Worm (Caenorhabditis elegans) whole organism, mixed stage, embryonic: ENCODE measurements around the gene ZK470.1.
"Not testable (repeated sequence)": the region's sequence is repeated elsewhere in the genome, so short reads cannot be mapped to it uniquely, and the experiment has no call there.

ENCODE experiments used
- M03D4.4 ChIP-seq: sonication (generic microtip); optimal IDR thresholded peaks from 2 replicates; lab custom pipeline; 2017; ENCODE audit warnings: mild to moderate bottlenecking, missing genetic modification characterization, missing compliant biosample characterization
- blmp-1 ChIP-seq: fragments of 150-350 bp; optimal IDR thresholded peaks from 2 replicates; lab custom pipeline; 2014; ENCODE audit warnings: missing biosample characterization, missing genetic modification characterization
- ceh-43 ChIP-seq: fragments of 200-800 bp; sonication (Bioruptor generic); optimal IDR thresholded peaks from 2 replicates; lab custom pipeline; 2018; ENCODE audit warnings: mild to moderate bottlenecking, missing genetic modification characterization, moderate library complexity, missing compliant biosample characterization
- ceh-83 ChIP-seq: fragments of 200-800 bp; sonication (Bioruptor generic); optimal IDR thresholded peaks from 2 replicates; lab custom pipeline; 2018; ENCODE audit warnings: mild to moderate bottlenecking, missing genetic modification characterization, missing compliant biosample characterization
- ces-1 ChIP-seq: fragments of 150-350 bp; optimal IDR thresholded peaks from 2 replicates; lab custom pipeline; 2014; ENCODE audit warnings: missing biosample characterization, missing genetic modification reagents, missing genetic modification characterization
- cnd-1 ChIP-seq: fragments of 200-800 bp; sonication (Bioruptor generic); optimal IDR thresholded peaks from 2 replicates; lab custom pipeline; 2018; ENCODE audit warnings: mild to moderate bottlenecking, missing genetic modification characterization, missing compliant biosample characterization
- elt-1 ChIP-seq: sonication (generic microtip); optimal IDR thresholded peaks from 2 replicates; lab custom pipeline; 2017; ENCODE audit warnings: missing genetic modification characterization, mild to moderate bottlenecking, missing compliant biosample characterization, antibody characterized with exemption, moderate library complexity, borderline replicate concordance; ENCODE audit not compliant: insufficient read depth
- elt-3 ChIP-seq: fragments of 150-350 bp; optimal IDR thresholded peaks from 2 replicates; lab custom pipeline; 2014; ENCODE audit warnings: missing biosample characterization, missing genetic modification characterization
- flh-1 ChIP-seq: fragments of 200-800 bp; sonication (Bioruptor generic); optimal IDR thresholded peaks from 2 replicates; lab custom pipeline; 2018; ENCODE audit warnings: mild to moderate bottlenecking, missing genetic modification characterization, moderate library complexity, missing compliant biosample characterization
- ham-2 ChIP-seq: fragments of 200-800 bp; sonication (Bioruptor generic); optimal IDR thresholded peaks from 2 replicates; lab custom pipeline; 2018; ENCODE audit warnings: mild to moderate bottlenecking, missing genetic modification characterization, missing compliant biosample characterization
- lin-13 ChIP-seq: fragments of 150-350 bp; optimal IDR thresholded peaks from 2 replicates; lab custom pipeline; 2014; ENCODE audit warnings: missing biosample characterization, missing genetic modification characterization
- lin-32 ChIP-seq: fragments of 200-800 bp; sonication (Bioruptor generic); optimal IDR thresholded peaks from 2 replicates; lab custom pipeline; 2018; ENCODE audit warnings: mild to moderate bottlenecking, missing genetic modification characterization, missing compliant biosample characterization
- lsy-2 ChIP-seq: fragments of 150-350 bp; optimal IDR thresholded peaks from 2 replicates; lab custom pipeline; 2014; ENCODE audit warnings: missing biosample characterization, missing genetic modification characterization
- mab-5 ChIP-seq: fragments of 150-350 bp; optimal IDR thresholded peaks from 2 replicates; lab custom pipeline; 2014; ENCODE audit warnings: missing biosample characterization, missing genetic modification characterization
- mep-1 ChIP-seq: fragments of 150-350 bp; optimal IDR thresholded peaks from 2 replicates; lab custom pipeline; 2017; ENCODE audit warnings: missing biosample characterization, missing genetic modification reagents, missing genetic modification characterization, inconsistent platforms
- mls-2 ChIP-seq: sonication (generic microtip); optimal IDR thresholded peaks from 2 replicates; lab custom pipeline; 2016; ENCODE audit warnings: mild to moderate bottlenecking, missing genetic modification characterization, moderate library complexity, missing compliant biosample characterization
- nhr-12 ChIP-seq: fragments of 150-350 bp; optimal IDR thresholded peaks from 2 replicates; lab custom pipeline; 2014; ENCODE audit warnings: missing biosample characterization, missing genetic modification characterization
- nhr-2 ChIP-seq: fragments of 150-350 bp; optimal IDR thresholded peaks from 2 replicates; lab custom pipeline; 2014; ENCODE audit warnings: missing biosample characterization, missing genetic modification characterization
- nhr-237 ChIP-seq: fragments of 150-350 bp; optimal IDR thresholded peaks from 2 replicates; lab custom pipeline; 2014; ENCODE audit warnings: missing biosample characterization, missing genetic modification characterization
- nhr-76 ChIP-seq: sonication (generic microtip); optimal IDR thresholded peaks from 2 replicates; lab custom pipeline; 2017; ENCODE audit warnings: missing biosample characterization, missing genetic modification characterization
- pha-4 ChIP-seq: fragments of 150-350 bp; optimal IDR thresholded peaks from 2 replicates; lab custom pipeline; 2018; ENCODE audit warnings: missing biosample characterization, missing genetic modification reagents, missing genetic modification characterization
- sem-2 ChIP-seq: fragments of 200-800 bp; sonication (Bioruptor generic); optimal IDR thresholded peaks from 2 replicates; lab custom pipeline; 2018; ENCODE audit warnings: mild to moderate bottlenecking, missing genetic modification characterization, missing compliant biosample characterization
- snpc-4 ChIP-seq: fragments of 150-350 bp; optimal IDR thresholded peaks from 2 replicates; lab custom pipeline; 2014; ENCODE audit warnings: missing biosample characterization, missing genetic modification characterization
- sptf-1 ChIP-seq: sonication (generic microtip); optimal IDR thresholded peaks from 2 replicates; lab custom pipeline; 2017; ENCODE audit warnings: mild to moderate bottlenecking, missing genetic modification characterization, moderate library complexity, missing compliant biosample characterization
- tbx-8 ChIP-seq: fragments of 200-800 bp; sonication (Bioruptor generic); optimal IDR thresholded peaks from 2 replicates; lab custom pipeline; 2018; ENCODE audit warnings: mild to moderate bottlenecking, missing genetic modification characterization, moderate library complexity, missing compliant biosample characterization
- unc-120 ChIP-seq: sonication (generic microtip); optimal IDR thresholded peaks from 2 replicates; lab custom pipeline; 2017; ENCODE audit warnings: missing genetic modification characterization, missing compliant biosample characterization; ENCODE audit not compliant: poor library complexity, severe bottlenecking
- unc-39 ChIP-seq: fragments of 150-350 bp; optimal IDR thresholded peaks from 2 replicates; lab custom pipeline; 2014; ENCODE audit warnings: missing biosample characterization, missing genetic modification characterization
- unc-62 ChIP-seq: fragments of 150-350 bp; optimal IDR thresholded peaks from 2 replicates; lab custom pipeline; 2014; ENCODE audit warnings: missing biosample characterization, missing genetic modification reagents, missing genetic modification characterization
- zip-8 ChIP-seq: fragments of 150-350 bp; optimal IDR thresholded peaks from 2 replicates; lab custom pipeline; 2014; ENCODE audit warnings: missing biosample characterization, missing genetic modification characterization

The ZK470.1 gene

ce11 chrX:4192235-4192634, 28.7 kb downstream of the ZK470.1 start:
- TF ChIP-seq tbx-8 (no peak), sptf-1 (tag; lab: Kevin White, UChicago) (no peak), elt-3 (no peak), lin-32 (no peak), sem-2 (GFP tag; lab: Kevin White, UChicago) (no peak), zip-8 (no peak)

ce11 chrX:4193080-4193479, 29.6 kb downstream of the ZK470.1 start:
- TF ChIP-seq M03D4.4 (tag; lab: Kevin White, UChicago) (no peak), nhr-237 (no peak), flh-1 (GFP tag; lab: Kevin White, UChicago) (no peak), snpc-4 (tag; lab: Kevin White, UChicago) (no peak), cnd-1 (no peak), zip-8 (no peak), blmp-1 (tag; lab: Kevin White, UChicago) (no peak), ceh-43 (GFP tag; lab: Kevin White, UChicago) (no peak)

- no peak for TF ChIP-seq lsy-2 (tag; lab: Kevin White, UChicago)
- no peak for TF ChIP-seq tbx-8
- TF ChIP-seq mls-2 (tag; lab: Kevin White, UChicago): no peak
- TF ChIP-seq mab-5 (tag; lab: Kevin White, UChicago): no peak
- TF ChIP-seq pha-4 (tag; lab: Kevin White, UChicago): no peak
- no peak for TF ChIP-seq nhr-12 (tag; lab: Kevin White, UChicago)
- no peak for TF ChIP-seq lin-13 (tag; lab: Kevin White, UChicago)
- TF ChIP-seq sptf-1 (tag; lab: Kevin White, UChicago): no peak
- no peak for TF ChIP-seq elt-1 (tag; lab: Kevin White, UChicago)
- TF ChIP-seq unc-62: no peak
- TF ChIP-seq unc-39 (tag; lab: Kevin White, UChicago): no peak
- TF ChIP-seq unc-120 (tag; lab: Kevin White, UChicago): no peak
- no peak for TF ChIP-seq nhr-237
- TF ChIP-seq flh-1 (GFP tag; lab: Kevin White, UChicago): no peak
- TF ChIP-seq mep-1: no peak
- no peak for TF ChIP-seq ceh-43 (GFP tag; lab: Kevin White, UChicago)
- TF ChIP-seq ham-2: no peak
- TF ChIP-seq lin-32: no peak
- TF ChIP-seq ceh-83 (GFP tag; lab: Kevin White, UChicago): no peak
These were observed 32.9 kb downstream of the ZK470.1 start, which contains the start of gene F20B6.4 for ce11 chrX:4196431-4196830. Gene F20B6.4, minus strand, starts transcription at chrX:4196531.

- TF ChIP-seq nhr-76 (tag; lab: Kevin White, UChicago); snpc-4 (tag; lab: Kevin White, UChicago); nhr-2: not testable (repeated sequence)
- TF ChIP-seq, all 35 proteins: peak for 0; not testable (repeated sequence) for 35
These were observed 36.3 kb downstream of the ZK470.1 start, which contains the start of gene F20B6.5 for ce11 chrX:4199829-4200228. Gene F20B6.5, minus strand, starts transcription at chrX:4199929.

- TF ChIP-seq unc-39 (tag; lab: Kevin White, UChicago); nhr-76 (tag; lab: Kevin White, UChicago); ceh-43 (GFP tag; lab: Kevin White, UChicago): not testable (repeated sequence)
These were observed 38.6 kb downstream of the ZK470.1 start, which contains the start of gene F20B6.6 for ce11 chrX:4202114-4202513. Gene F20B6.6, minus strand, starts transcription at chrX:4202214.

ce11 chrX:4207385-4207784, 43.9 kb downstream of the ZK470.1 start, which contains the start of gene F20B6.9:
Gene F20B6.9, minus strand, starts transcription at chrX:4207485.
- TF ChIP-seq ces-1; snpc-4 (tag; lab: Kevin White, UChicago); sptf-1 (tag; lab: Kevin White, UChicago): not testable (repeated sequence)
